Fruit fly (Drosophila melanogaster): ENCODE data around the gene Ir10a.

Gene Ir10a

DNA sequence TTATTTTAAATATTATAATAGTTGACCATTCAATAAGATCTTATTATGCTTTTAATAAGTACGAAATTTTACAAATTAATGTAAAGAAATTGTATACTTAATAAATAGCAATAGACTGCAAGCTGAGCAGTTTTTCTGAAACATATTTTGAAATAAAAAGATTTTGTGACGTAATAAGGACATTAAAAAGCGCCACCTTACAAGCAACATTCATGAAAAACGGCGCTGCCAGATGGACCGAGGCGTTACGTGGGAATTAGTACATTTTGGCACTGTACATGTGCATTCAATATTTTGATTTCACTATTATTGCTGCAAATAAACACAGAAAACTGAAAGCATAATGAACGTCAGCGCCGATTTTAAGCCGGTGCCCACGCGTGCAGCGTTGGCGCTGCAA, 37.8 kb upstream of the Ir10a start, which contains the start of gene CG1738 (continued):
- TF ChIP-seq bigmax (GFP tag; optimal IDR thresholded peaks at IDR 0.05): no peak
- TF ChIP-seq E2f2 (GFP tag; IDR thresholded peaks at IDR 0.05): peak; percentile 25; the same call in 1 of the 2 replicates
- no peak for TF ChIP-seq gsb (GFP tag; IDR thresholded peaks at IDR 0.05)
- no peak for TF ChIP-seq CG17612 (GFP tag; IDR thresholded peaks at IDR 0.05)
- no peak for TF ChIP-seq crc (GFP tag; optimal IDR thresholded peaks at IDR 0.05)
- no peak for TF ChIP-seq Ets97D (GFP tag; optimal IDR thresholded peaks at IDR 0.05)
- TF ChIP-seq gcm (GFP tag; optimal IDR thresholded peaks at IDR 0.05): no peak
- no peak for TF ChIP-seq Chrac-16 (GFP tag; optimal IDR thresholded peaks at IDR 0.05)
- TF ChIP-seq Dip3 (GFP tag; optimal IDR thresholded peaks at IDR 0.05): no peak
- peak; percentile 23 for TF ChIP-seq sug (tag; optimal IDR thresholded peaks at IDR 0.05)
- no peak for TF ChIP-seq sc (optimal IDR thresholded peaks at IDR 0.05)
- TF ChIP-seq sc (GFP tag; optimal IDR thresholded peaks at IDR 0.05): no peak
- TF ChIP-seq CG9727 (GFP tag; optimal IDR thresholded peaks at IDR 0.05): no peak
- TF ChIP-seq Neu2 (GFP tag; optimal IDR thresholded peaks at IDR 0.05; ENCODE audit: borderline replicate concordance): no peak
- TF ChIP-seq dan (GFP tag; IDR thresholded peaks at IDR 0.05): no peak
- no peak for TF ChIP-seq CG31224 (GFP tag; IDR thresholded peaks at IDR 0.05)
- TF ChIP-seq CG7963 (GFP tag; IDR thresholded peaks at IDR 0.05; ENCODE audit: partially characterized antibody): no peak
- no peak for TF ChIP-seq CG12769 (tag; optimal IDR thresholded peaks at IDR 0.05)
- no peak for TF ChIP-seq MTF-1 (GFP tag; optimal IDR thresholded peaks at IDR 0.05; ENCODE audit: borderline replicate concordance)
- TF ChIP-seq CG12071 (GFP tag; optimal IDR thresholded peaks at IDR 0.05): no peak
- TF ChIP-seq CG5953 (GFP tag; IDR thresholded peaks at IDR 0.05): no peak
- TF ChIP-seq Hr51 (GFP tag; optimal IDR thresholded peaks at IDR 0.05): peak in 1 of 2 experiments; percentile 1
- no peak for TF ChIP-seq chinmo (GFP tag; IDR thresholded peaks at IDR 0.05; ENCODE audit: partially characterized antibody)
- 0 out of 2 replicates have a peak, but pooled peaks have one; percentile 8 for TF ChIP-seq vvl (GFP tag; IDR thresholded peaks at IDR 0.05)
- no peak for TF ChIP-seq CG1529 (GFP tag; optimal IDR thresholded peaks at IDR 0.05)
- TF ChIP-seq ttk (GFP tag; IDR thresholded peaks at IDR 0.05): no peak
- no peak for TF ChIP-seq CG31365 (tag; optimal IDR thresholded peaks at IDR 0.05)
- peak; percentile 23 for TF ChIP-seq PHDP (tag; optimal IDR thresholded peaks at IDR 0.05)
- TF ChIP-seq NK7.1 (GFP tag; optimal IDR thresholded peaks at IDR 0.05): no peak
- no peak for TF ChIP-seq CG16813 (GFP tag; IDR thresholded peaks at IDR 0.05; ENCODE audit: partially characterized antibody)
- TF ChIP-seq CG10959 (GFP tag; IDR thresholded peaks at IDR 0.05): no peak
- TF ChIP-seq CG14050 (GFP tag; IDR thresholded peaks at IDR 0.05): no peak
- no peak for TF ChIP-seq Hr78 (GFP tag; optimal IDR thresholded peaks at IDR 0.05)
- TF ChIP-seq D19A (tag; optimal IDR thresholded peaks at IDR 0.05): no peak
- TF ChIP-seq Asciz (GFP tag; optimal IDR thresholded peaks at IDR 0.05): no peak
- 0 out of 2 replicates have a peak, but pooled peaks have one; percentile 22 for TF ChIP-seq CG31441 (GFP tag; IDR thresholded peaks at IDR 0.05)
- no peak for TF ChIP-seq Bdp1 (GFP tag; optimal IDR thresholded peaks at IDR 0.05)
- TF ChIP-seq tll (GFP tag; optimal IDR thresholded peaks at IDR 0.05): no peak
- TF ChIP-seq wek (GFP tag; optimal IDR thresholded peaks at IDR 0.05): no peak
- TF ChIP-seq tup (GFP tag; optimal IDR thresholded peaks at IDR 0.05): no peak
- TF ChIP-seq shn (GFP tag; optimal IDR thresholded peaks at IDR 0.05): no peak
- no peak for TF ChIP-seq zf30C (GFP tag; optimal IDR thresholded peaks at IDR 0.05)
- TF ChIP-seq CG3838 (GFP tag; optimal IDR thresholded peaks at IDR 0.05): no peak
- TF ChIP-seq CG10431 (GFP tag; optimal IDR thresholded peaks at IDR 0.05): no peak
- TF ChIP-seq CG7839 (tag; optimal IDR thresholded peaks at IDR 0.05): peak; percentile 29
- no peak for TF ChIP-seq CG3726 (GFP tag; IDR thresholded peaks at IDR 0.05)
- peak; percentile 31 for TF ChIP-seq CG15514 (GFP tag; optimal IDR thresholded peaks at IDR 0.05)
- no peak for TF ChIP-seq CG4854 (GFP tag; optimal IDR thresholded peaks at IDR 0.05)
- TF ChIP-seq grau (tag; optimal IDR thresholded peaks at IDR 0.05): peak; percentile 31
- no peak for TF ChIP-seq CG9437 (GFP tag; optimal IDR thresholded peaks at IDR 0.05)
- TF ChIP-seq CG2889 (GFP tag; IDR thresholded peaks at IDR 0.05): no peak
